Worm (Caenorhabditis elegans): ENCODE data around the gene T13H5.1.

Gene T13H5.1

DNA sequence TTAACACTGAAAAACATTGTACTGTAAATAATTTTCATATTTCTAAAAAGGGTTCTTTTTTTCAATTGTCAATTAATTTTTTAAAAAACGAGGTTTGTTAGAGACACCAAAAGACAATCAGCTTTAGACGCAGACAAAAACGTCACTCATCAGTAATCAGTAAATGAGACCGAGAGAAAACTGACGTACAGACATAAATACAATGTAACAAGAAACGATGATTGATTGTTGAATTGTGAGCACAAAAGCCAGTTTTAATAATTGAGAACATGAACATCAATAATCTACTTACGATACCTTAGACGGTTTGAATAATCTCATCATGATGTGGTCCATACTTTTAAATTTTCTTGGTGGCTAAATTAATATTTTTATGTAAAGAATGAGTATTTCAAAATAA, 2.1 kb downstream of the T13H5.1 start:
- TF ChIP-seq unc-62 (GFP tag; optimal IDR thresholded peaks at IDR 0.05), result no peak

- TF ChIP-seq unc-62 (GFP tag; optimal IDR thresholded peaks at IDR 0.05), result no peak
Observed at ce11 chrII:8504074-8504724, 4.7 kb downstream of the T13H5.1 start.

DNA sequence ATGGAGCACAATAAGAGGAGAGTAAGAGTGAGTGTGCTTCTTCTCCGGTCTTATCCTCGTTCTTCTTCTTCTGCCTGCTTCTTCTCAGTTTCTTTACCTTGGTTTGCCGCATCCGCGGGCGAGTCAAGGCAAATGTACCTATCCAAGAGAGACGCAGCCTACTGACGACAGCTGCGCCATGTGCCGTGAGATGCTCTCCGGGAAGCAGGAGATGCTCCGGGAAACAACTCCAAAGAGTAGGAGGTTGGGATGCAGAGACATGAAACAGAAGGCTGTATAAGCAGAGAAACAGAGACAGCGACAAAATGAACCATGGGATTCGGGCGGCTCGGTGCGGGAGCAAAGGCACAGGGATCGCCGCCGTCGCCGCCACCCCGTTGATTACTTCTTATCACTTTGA, 9.8 kb downstream of the T13H5.1 start:
- no peak for TF ChIP-seq unc-62 (GFP tag; optimal IDR thresholded peaks at IDR 0.05)

DNA sequence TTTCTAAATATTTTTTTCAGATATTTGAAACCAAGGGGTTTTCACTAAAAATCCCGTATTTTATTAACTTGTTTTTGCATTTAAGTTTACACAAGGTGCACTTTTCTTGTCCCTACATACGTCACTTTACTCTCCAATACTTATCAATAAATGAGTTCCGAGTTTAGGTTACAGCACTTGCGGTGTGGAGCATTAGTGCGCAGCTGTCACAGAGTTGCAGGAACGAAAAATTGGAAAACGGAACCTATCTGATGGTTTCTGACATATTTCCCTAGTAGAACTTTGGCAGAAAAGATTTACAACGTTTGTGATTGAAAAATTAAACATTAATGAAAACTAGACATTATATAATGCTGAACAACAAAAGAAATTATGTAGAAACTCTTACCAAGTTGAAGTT, 10.7 kb downstream of the T13H5.1 start:
- TF ChIP-seq unc-62 (GFP tag; optimal IDR thresholded peaks at IDR 0.05), result no peak

DNA sequence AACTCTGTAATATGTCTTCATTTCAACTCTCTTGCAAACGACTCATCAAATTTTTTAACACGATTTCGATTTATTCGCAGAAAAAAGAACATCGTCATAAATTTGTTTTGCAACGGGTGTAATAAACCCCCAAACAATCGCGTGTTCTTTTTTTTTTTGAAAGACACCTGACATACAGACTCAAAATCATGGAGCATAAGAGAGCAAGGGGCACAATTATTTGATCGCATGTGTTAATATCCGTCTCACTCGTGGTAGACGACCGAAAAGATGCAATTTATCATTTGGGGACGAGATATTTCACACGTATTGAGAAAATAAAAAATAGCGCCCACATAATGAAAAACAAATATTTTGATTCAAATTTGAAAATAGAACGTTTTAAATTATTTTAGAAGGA, 12.7 kb downstream of the T13H5.1 start:
- no peak for TF ChIP-seq unc-62 (GFP tag; optimal IDR thresholded peaks at IDR 0.05)

DNA sequence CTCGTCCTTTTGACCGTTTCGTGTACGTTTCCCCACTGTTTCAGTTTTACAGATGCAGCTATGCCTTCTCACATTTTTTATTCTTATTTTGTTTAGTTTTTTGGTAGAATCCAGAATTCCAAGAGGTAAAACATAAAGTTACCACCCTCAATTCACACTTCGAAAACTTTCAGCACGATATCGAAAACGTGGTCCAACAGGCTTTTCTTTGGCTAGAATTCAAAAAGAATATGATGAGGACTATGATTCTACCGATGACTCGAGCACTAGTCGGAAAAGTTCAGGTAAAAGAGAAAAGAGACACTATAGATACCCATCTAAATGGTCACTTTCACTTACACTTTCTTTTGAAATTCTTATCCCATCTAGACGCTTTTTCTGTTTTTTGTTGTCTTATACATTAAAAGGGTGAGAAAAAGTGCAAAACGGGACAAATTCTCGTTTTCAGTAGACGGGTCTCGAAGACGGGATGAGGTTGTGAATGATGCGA, 14.6 kb downstream of the T13H5.1 start, which contains the start of gene M05D6.9:
Gene M05D6.9 (plus strand): TSS at position 51 of the 490 bp plus-strand sequence.
- TF ChIP-seq unc-62 (GFP tag; optimal IDR thresholded peaks at IDR 0.05), result no peak

DNA sequence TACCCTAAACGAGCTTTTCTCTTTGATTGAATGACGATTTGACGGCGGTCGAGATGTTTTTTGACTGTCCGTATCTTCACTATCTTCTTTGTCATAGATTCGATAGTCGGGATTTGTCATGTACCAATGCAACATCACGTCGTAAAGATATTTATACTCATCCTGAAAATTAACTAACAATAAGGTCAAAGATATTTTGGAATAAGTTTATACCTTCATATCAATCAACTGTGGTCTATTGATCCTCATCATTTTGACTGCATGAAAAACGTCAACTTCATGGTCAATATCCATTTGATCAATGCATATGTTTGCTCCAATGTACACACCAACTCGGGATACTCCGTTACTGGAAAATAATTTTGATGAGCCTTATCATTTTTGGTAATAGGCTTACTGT, 20.7 kb downstream of the T13H5.1 start:
- TF ChIP-seq unc-62 (GFP tag; optimal IDR thresholded peaks at IDR 0.05), result no peak

DNA sequence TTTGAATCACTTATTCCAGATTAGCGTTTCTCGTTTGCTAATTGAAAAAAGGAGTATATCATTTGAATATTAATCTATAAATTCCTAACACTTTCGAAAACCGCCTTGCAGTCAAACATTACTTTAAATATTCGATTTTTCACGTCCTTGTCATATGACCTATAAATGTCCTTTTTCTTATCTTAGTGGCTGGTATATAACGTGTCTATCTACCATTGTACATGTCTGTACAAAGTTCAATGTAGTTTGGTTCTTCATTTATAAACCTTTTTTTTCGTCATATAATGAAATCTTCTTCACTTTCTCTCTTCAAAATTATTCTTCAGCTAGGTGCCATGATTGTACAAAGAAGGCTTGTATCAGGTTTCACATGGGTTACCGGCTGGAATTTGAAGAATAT, 23.3 kb downstream of the T13H5.1 start, which contains the start of gene gbh-2:
Gene gbh-2 (plus strand): TSS at position 277 of the 400 bp plus-strand sequence.
- TF ChIP-seq unc-62 (GFP tag; optimal IDR thresholded peaks at IDR 0.05), result no peak

- TF ChIP-seq unc-62 (GFP tag; optimal IDR thresholded peaks at IDR 0.05), result no peak
Observed at ce11 chrII:8484546-8484945, 24.3 kb downstream of the T13H5.1 start.

DNA sequence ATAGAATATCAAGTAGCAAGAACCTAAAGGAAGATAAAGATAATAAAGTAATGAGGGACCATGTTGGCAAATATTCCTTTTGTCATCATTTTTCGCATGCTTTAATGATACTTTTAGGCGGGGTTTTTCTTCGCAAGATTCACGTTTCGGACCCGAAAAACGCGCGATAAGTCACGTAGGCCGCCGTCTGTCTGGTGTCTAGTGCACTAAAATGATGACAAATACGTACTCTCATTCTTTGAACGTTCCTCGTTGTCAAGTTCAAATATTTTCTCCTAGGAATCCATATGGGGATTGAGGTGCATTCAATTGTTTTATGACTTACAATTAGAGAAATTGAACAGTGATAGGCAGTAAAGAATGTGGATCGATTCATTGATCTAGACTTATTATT, 25.1 kb downstream of the T13H5.1 start, which contains the start of gene taap-1:
Gene taap-1 (minus strand): TSS at position 79 of the 394 bp plus-strand sequence.
- TF ChIP-seq unc-62 (GFP tag; optimal IDR thresholded peaks at IDR 0.05), result no peak

ce11 chrII:8483124-8483792, 25.6 kb downstream of the T13H5.1 start:
- no peak for TF ChIP-seq unc-62 (GFP tag; optimal IDR thresholded peaks at IDR 0.05)

DNA sequence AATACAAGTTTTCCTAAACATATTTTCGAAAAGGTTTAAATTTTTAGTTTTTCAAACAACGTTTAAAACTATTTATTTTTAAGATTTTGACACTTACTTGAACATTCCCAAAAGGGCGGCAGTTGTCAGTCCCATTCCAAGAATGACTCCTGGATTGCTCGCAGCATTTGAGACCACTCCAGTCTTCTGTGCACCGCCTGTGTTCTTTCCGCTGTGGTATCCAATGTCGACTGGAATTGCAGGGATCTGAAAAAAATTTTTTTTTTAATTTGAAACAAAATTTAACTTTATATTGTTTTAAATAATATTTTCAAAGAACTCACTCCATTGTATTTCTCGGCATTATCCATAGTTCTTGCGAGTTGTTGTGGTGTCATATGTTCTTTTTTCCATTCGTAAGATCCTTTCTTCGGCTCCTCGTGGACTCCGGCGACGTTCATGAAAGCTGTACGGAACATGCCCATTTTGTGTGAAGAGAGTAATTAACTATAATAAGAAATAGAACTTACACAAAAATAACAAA, 27.1 kb downstream of the T13H5.1 start, which contains the start of gene M05D6.5:
Gene M05D6.5 (minus strand): TSS at position 473 of the 523 bp plus-strand sequence.
- no peak for TF ChIP-seq unc-62 (GFP tag; optimal IDR thresholded peaks at IDR 0.05)

ce11 chrII:8481033-8481708, 27.7 kb downstream of the T13H5.1 start:
- no peak for TF ChIP-seq unc-62 (GFP tag; optimal IDR thresholded peaks at IDR 0.05)

DNA sequence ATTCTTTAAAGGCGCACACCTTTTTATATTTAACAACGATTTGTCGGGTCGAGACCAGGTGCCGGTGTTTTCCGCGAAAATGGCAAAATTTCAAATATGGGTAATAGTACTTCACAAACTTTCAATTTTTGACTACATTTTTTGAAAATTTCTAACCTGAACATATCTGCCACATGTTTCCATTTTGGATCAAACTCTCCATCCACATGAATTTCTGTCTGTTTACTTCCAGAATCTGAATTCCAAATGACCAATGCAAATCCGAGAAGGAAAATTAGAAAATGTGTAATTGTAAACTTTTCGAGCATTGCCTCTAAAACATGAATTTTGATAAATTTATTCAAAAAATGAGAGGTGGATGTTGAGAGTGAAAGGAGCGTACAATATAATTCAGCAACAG, 28.7 kb downstream of the T13H5.1 start, which contains the start of gene lact-4:
Gene lact-4 (minus strand): TSS at position 313 of the 400 bp plus-strand sequence.
- TF ChIP-seq unc-62 (GFP tag; optimal IDR thresholded peaks at IDR 0.05), result no peak

DNA sequence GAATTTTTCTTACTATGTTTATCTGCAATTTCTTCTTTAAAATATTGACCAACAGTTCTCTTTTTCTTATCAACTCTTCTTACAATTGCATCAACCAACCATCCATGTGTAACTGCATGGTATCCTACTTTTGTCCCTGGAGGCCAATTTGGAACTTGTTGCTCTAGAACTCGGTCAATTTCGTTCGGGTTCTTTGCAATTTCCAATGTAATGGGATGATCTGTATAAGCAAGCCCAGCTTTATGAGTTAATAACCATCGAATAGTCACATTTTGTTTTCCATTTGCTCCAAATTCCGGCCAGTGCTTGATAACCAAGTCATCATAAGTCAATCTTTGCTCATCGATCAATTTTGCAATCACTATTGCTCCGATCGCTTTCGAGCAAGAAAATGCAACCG, 29.5 kb downstream of the T13H5.1 start:
- TF ChIP-seq unc-62 (GFP tag; optimal IDR thresholded peaks at IDR 0.05), result no peak

- TF ChIP-seq unc-62 (GFP tag; optimal IDR thresholded peaks at IDR 0.05), result no peak
Observed at ce11 chrII:8475306-8475822, 33.5 kb downstream of the T13H5.1 start, which contains the start of the genes M05D6.1 and M05D6.3. Gene M05D6.1 (minus strand): TSS chrII:8475406. Gene M05D6.3 (plus strand): TSS chrII:8475772.

Data from whole organism, dauer.